Worm (Caenorhabditis elegans) whole organism, L4/young adult: Measurements from ENCODE around the gene acs-17.

Source experiments
- W03F9.2 ChIP-seq: fragments of 150-350 bp; optimal IDR thresholded peaks from 2 replicates; lab custom pipeline; 2014; ENCODE audit warnings: missing biosample characterization, missing genetic modification characterization
- dao-5 ChIP-seq: sonication (generic microtip); optimal IDR thresholded peaks from 2 replicates; lab custom pipeline; 2016; ENCODE audit warnings: missing genotype, missing genetic modification characterization, moderate library complexity, missing compliant biosample characterization
- him-1 ChIP-seq: sonication (generic microtip); optimal IDR thresholded peaks from 2 replicates; lab custom pipeline; 2016; ENCODE audit warnings: missing genotype, missing genetic modification reagents, missing genetic modification characterization, missing compliant biosample characterization

- TF ChIP-seq dao-5 = no peak
- TF ChIP-seq him-1 = no peak
- no peak for TF ChIP-seq W03F9.2
Measured at ce11 chrX:5985720-5986119, 41.4 kb upstream of the acs-17 start.
